Fruit fly (Drosophila melanogaster) whole organism, embryonic: ENCODE measurements around the gene CG1273.

Source experiments
- Adf1 ChIP-seq: fragments of 200-800 bp; sonication (Bioruptor generic); IDR thresholded peaks from 2 replicates; pipeline ENCODE4 v1.3.6; 2022; ENCODE audit warnings: missing biosample characterization, missing genetic modification characterization
- Bdp1 ChIP-seq: fragments of 200-800 bp; sonication (Bioruptor generic); optimal IDR thresholded peaks from 3 replicates; lab custom pipeline; 2016; ENCODE audit warnings: missing biosample characterization, missing genetic modification characterization
- CG10321 ChIP-seq: fragments of 200-800 bp; sonication (Bioruptor generic); IDR thresholded peaks from 2 replicates; pipeline ENCODE4 v1.3.6; 2022; ENCODE audit warnings: missing biosample characterization, missing genetic modification characterization
- CG10431 ChIP-seq: fragments of 200-800 bp; sonication (Bioruptor generic); optimal IDR thresholded peaks from 3 replicates; lab custom pipeline; 2018; ENCODE audit warnings: missing biosample characterization, mild to moderate bottlenecking, missing genetic modification characterization
- CG12659 ChIP-seq: fragments of 200-800 bp; sonication (Bioruptor generic); optimal IDR thresholded peaks from 3 replicates; lab custom pipeline; 2017; ENCODE audit warnings: mild to moderate bottlenecking, missing biosample characterization, missing genetic modification reagents, missing genetic modification characterization
- CG15601 ChIP-seq: fragments of 200-800 bp; sonication (Bioruptor generic); optimal IDR thresholded peaks from 3 replicates; lab custom pipeline; 2019; ENCODE audit warnings: missing biosample characterization, mild to moderate bottlenecking, missing genetic modification characterization, moderate library complexity
- CG15696 ChIP-seq: fragments of 200-800 bp; sonication (Bioruptor generic); optimal IDR thresholded peaks from 2 replicates; lab custom pipeline; 2019; ENCODE audit warnings: missing biosample characterization, mild to moderate bottlenecking, missing genetic modification characterization, moderate library complexity
- CG1603 ChIP-seq: fragments of 200-800 bp; sonication (Bioruptor generic); optimal IDR thresholded peaks from 2 replicates; lab custom pipeline; 2019; ENCODE audit warnings: missing biosample characterization, mild to moderate bottlenecking, missing genetic modification characterization, moderate library complexity
- CG17361 ChIP-seq: fragments of 200-800 bp; sonication (Bioruptor generic); IDR thresholded peaks from 3 replicates; pipeline ENCODE4 v1.3.6; 2022; ENCODE audit warnings: missing biosample characterization, missing genetic modification characterization
- CG17829 ChIP-seq: fragments of 200-800 bp; optimal IDR thresholded peaks from 2 replicates; lab custom pipeline; 2019; ENCODE audit warnings: missing biosample characterization, mild to moderate bottlenecking, missing genetic modification characterization, moderate library complexity
- CG2889 ChIP-seq: fragments of 200-800 bp; sonication (Bioruptor generic); IDR thresholded peaks from 3 replicates; pipeline ENCODE4 v1.3.6; 2022; ENCODE audit warnings: missing biosample characterization, missing genetic modification characterization
- CG3163 ChIP-seq: fragments of 200-800 bp; sonication (Bioruptor generic); optimal IDR thresholded peaks from 3 replicates; lab custom pipeline; 2016; ENCODE audit warnings: missing biosample characterization, missing genetic modification characterization
- CG3847 ChIP-seq: fragments of 200-800 bp; sonication (Bioruptor generic); IDR thresholded peaks from 2 replicates; pipeline ENCODE4 v1.3.6; 2022; ENCODE audit warnings: missing biosample characterization, missing genetic modification characterization
- CG4360 ChIP-seq: fragments of 200-800 bp; sonication (Bioruptor generic); IDR thresholded peaks from 2 replicates; pipeline ENCODE4 v1.3.6; 2022; ENCODE audit warnings: missing biosample characterization, missing genetic modification characterization
- CG4424 ChIP-seq: fragments of 200-800 bp; sonication (Bioruptor generic); optimal IDR thresholded peaks from 3 replicates; lab custom pipeline; 2016; ENCODE audit warnings: missing biosample characterization, missing genetic modification characterization
- CG6765 ChIP-seq: fragments of 200-800 bp; sonication (Bioruptor generic); optimal IDR thresholded peaks from 3 replicates; lab custom pipeline; 2017; ENCODE audit warnings: missing biosample characterization, mild to moderate bottlenecking, missing genetic modification characterization
- CG7357 ChIP-seq: fragments of 200-800 bp; sonication (Bioruptor generic); IDR thresholded peaks from 3 replicates; pipeline ENCODE4 v1.3.6; 2022; ENCODE audit warnings: missing biosample characterization, missing genetic modification characterization
- CG7839 ChIP-seq: fragments of 200-800 bp; sonication (Bioruptor generic); optimal IDR thresholded peaks from 3 replicates; lab custom pipeline; 2018; ENCODE audit warnings: missing biosample characterization, mild to moderate bottlenecking, missing genetic modification characterization, moderate library complexity
- CG9215 ChIP-seq: fragments of 200-800 bp; sonication (Bioruptor generic); IDR thresholded peaks from 2 replicates; pipeline ENCODE4 v1.3.6; 2022; ENCODE audit warnings: missing biosample characterization, missing genetic modification characterization
- CG9797 ChIP-seq: fragments of 200-800 bp; sonication (Bioruptor generic); optimal IDR thresholded peaks from 3 replicates; lab custom pipeline; 2018; ENCODE audit warnings: missing biosample characterization, mild to moderate bottlenecking, missing genetic modification characterization
- Dbx ChIP-seq: fragments of 200-800 bp; sonication (Bioruptor generic); IDR thresholded peaks from 3 replicates; pipeline ENCODE4 v1.3.6; 2022; ENCODE audit warnings: missing biosample characterization, missing genetic modification characterization
- Dfd ChIP-seq, 2 experiments: fragments of >200 bp; optimal IDR thresholded peaks; 2 replicates each; lab custom pipeline; 2017; ENCODE audit warnings: missing biosample characterization in 2 of 2, missing genetic modification characterization in 2 of 2
- E2f2 ChIP-seq: fragments of 200-800 bp; sonication (Bioruptor generic); IDR thresholded peaks from 2 replicates; pipeline ENCODE4 v1.3.6; 2022; ENCODE audit warnings: missing biosample characterization, missing genetic modification characterization
- Fer1 ChIP-seq: fragments of 200-800 bp; sonication (Bioruptor generic); optimal IDR thresholded peaks from 2 replicates; lab custom pipeline; 2017; ENCODE audit warnings: missing biosample characterization, mild to moderate bottlenecking, missing genetic modification characterization
- HHEX ChIP-seq: fragments of 200-800 bp; sonication (Bioruptor generic); optimal IDR thresholded peaks from 3 replicates; lab custom pipeline; 2017; ENCODE audit warnings: missing biosample characterization, mild to moderate bottlenecking, missing genetic modification characterization, missing genetic modification reagents
- MBD-R2 ChIP-seq: fragments of 200-800 bp; sonication (Bioruptor generic); IDR thresholded peaks from 2 replicates; pipeline ENCODE4 v1.3.6; 2022; ENCODE audit warnings: missing biosample characterization, missing genetic modification characterization
- NC2β ChIP-seq: fragments of 200-800 bp; sonication (Bioruptor generic); optimal IDR thresholded peaks from 2 replicates; lab custom pipeline; 2016; ENCODE audit warnings: missing biosample characterization, missing genetic modification characterization
- PHDP ChIP-seq: fragments of 200-800 bp; sonication (Bioruptor generic); optimal IDR thresholded peaks from 3 replicates; lab custom pipeline; 2018; ENCODE audit warnings: missing biosample characterization, mild to moderate bottlenecking, missing genetic modification characterization, moderate library complexity
- Sin3A ChIP-seq: fragments of >200 bp; optimal IDR thresholded peaks from 2 replicates; lab custom pipeline; 2018
- Sox100B ChIP-seq: fragments of 200-800 bp; sonication (Bioruptor generic); optimal IDR thresholded peaks from 3 replicates; lab custom pipeline; 2018; ENCODE audit warnings: missing biosample characterization, mild to moderate bottlenecking, missing genetic modification characterization
- Trl ChIP-seq, 3 experiments: fragments of >200 bp in 2 of 3; fragments of 200-800 bp in 1 of 3; sonication (Bioruptor generic) in 1 of 3; optimal IDR thresholded peaks; 2 replicates in 1 of 3; 3 replicates in 2 of 3; lab custom pipeline; 2016 to 2017; ENCODE audit warnings: missing biosample characterization in 1 of 3, missing genetic modification characterization in 1 of 3
- ab ChIP-seq: fragments of 200-800 bp; sonication (Bioruptor generic); optimal IDR thresholded peaks from 2 replicates; lab custom pipeline; 2016; ENCODE audit warnings: missing biosample characterization, missing genetic modification characterization
- bab2 ChIP-seq: fragments of 200-800 bp; sonication (Bioruptor generic); optimal IDR thresholded peaks from 2 replicates; lab custom pipeline; 2016; ENCODE audit warnings: missing biosample characterization, missing genetic modification characterization
- bcd ChIP-seq: fragments of 200-800 bp; sonication (Bioruptor generic); optimal IDR thresholded peaks from 2 replicates; lab custom pipeline; 2017; ENCODE audit warnings: missing biosample characterization, mild to moderate bottlenecking, missing genetic modification characterization
- chif ChIP-seq, 2 experiments: fragments of 200-800 bp; sonication (Bioruptor generic); optimal IDR thresholded peaks; 3 replicates each; lab custom pipeline; 2016; ENCODE audit warnings: missing biosample characterization in 2 of 2, missing genetic modification characterization in 2 of 2
- emc ChIP-seq: fragments of 200-800 bp; sonication (Bioruptor generic); optimal IDR thresholded peaks from 2 replicates; lab custom pipeline; 2016; ENCODE audit warnings: missing biosample characterization, missing genetic modification characterization
- esg ChIP-seq: fragments of 200-800 bp; sonication (Bioruptor generic); conservative IDR thresholded peaks from 2 replicates; pipeline ENCODE4 v1.3.6; 2022; ENCODE audit warnings: missing biosample characterization, missing genetic modification characterization
- fd64A ChIP-seq: fragments of 200-800 bp; sonication (Bioruptor generic); optimal IDR thresholded peaks from 3 replicates; lab custom pipeline; 2018; ENCODE audit warnings: missing biosample characterization, mild to moderate bottlenecking, missing genetic modification characterization
- gcm2 ChIP-seq: fragments of 200-800 bp; sonication (Bioruptor generic); optimal IDR thresholded peaks from 2 replicates; lab custom pipeline; 2016; ENCODE audit warnings: missing biosample characterization, missing genetic modification characterization
- grau ChIP-seq: fragments of 200-800 bp; optimal IDR thresholded peaks from 3 replicates; lab custom pipeline; 2019; ENCODE audit warnings: missing biosample characterization, mild to moderate bottlenecking, missing genetic modification characterization, moderate library complexity
- jumu ChIP-seq: fragments of 200-800 bp; sonication (Bioruptor generic); optimal IDR thresholded peaks from 3 replicates; lab custom pipeline; 2016; ENCODE audit warnings: missing biosample characterization, missing genetic modification characterization
- kay ChIP-seq: fragments of 200-800 bp; sonication (Bioruptor generic); optimal IDR thresholded peaks from 2 replicates; lab custom pipeline; 2016; ENCODE audit warnings: missing biosample characterization, missing genetic modification characterization
- kni ChIP-seq: fragments of 200-800 bp; sonication (Bioruptor generic); optimal IDR thresholded peaks from 3 replicates; lab custom pipeline; 2017; ENCODE audit warnings: mild to moderate bottlenecking, missing biosample characterization, missing genetic modification reagents, missing genetic modification characterization
- psq ChIP-seq: fragments of 200-800 bp; sonication (Bioruptor generic); optimal IDR thresholded peaks from 2 replicates; lab custom pipeline; 2017; ENCODE audit warnings: missing biosample characterization, missing genetic modification characterization
- pum ChIP-seq: fragments of 200-800 bp; sonication (Bioruptor generic); optimal IDR thresholded peaks from 2 replicates; lab custom pipeline; 2016; ENCODE audit warnings: missing biosample characterization, missing genetic modification characterization
- run ChIP-seq: fragments of 200-800 bp; sonication (Bioruptor generic); optimal IDR thresholded peaks from 3 replicates; lab custom pipeline; 2018; ENCODE audit warnings: missing biosample characterization, mild to moderate bottlenecking, missing genetic modification characterization
- trem ChIP-seq: fragments of 200-800 bp; optimal IDR thresholded peaks from 3 replicates; lab custom pipeline; 2019; ENCODE audit warnings: missing biosample characterization, mild to moderate bottlenecking, missing genetic modification characterization, moderate library complexity
- twi ChIP-seq: fragments of 200-800 bp; optimal IDR thresholded peaks from 2 replicates; lab custom pipeline; 2019; ENCODE audit warnings: missing biosample characterization, mild to moderate bottlenecking, missing genetic modification characterization, moderate library complexity
- vfl ChIP-seq: fragments of 200-800 bp; sonication (Bioruptor generic); optimal IDR thresholded peaks from 2 replicates; lab custom pipeline; 2016; ENCODE audit warnings: missing biosample characterization, missing genetic modification characterization
- vvl ChIP-seq: fragments of 200-800 bp; sonication (Bioruptor generic); IDR thresholded peaks from 2 replicates; pipeline ENCODE4 v1.3.6; 2022; ENCODE audit warnings: missing biosample characterization, missing genetic modification characterization
- wdn ChIP-seq: fragments of 200-800 bp; sonication (Bioruptor generic); IDR thresholded peaks from 2 replicates; pipeline ENCODE4 v1.3.6; 2022; ENCODE audit warnings: missing biosample characterization, missing genetic modification characterization
- wor ChIP-seq: fragments of 200-800 bp; sonication (Bioruptor generic); IDR thresholded peaks from 2 replicates; pipeline ENCODE4 v1.3.6; 2022; ENCODE audit warnings: missing biosample characterization, missing genetic modification characterization

The CG1273 gene

DNA sequence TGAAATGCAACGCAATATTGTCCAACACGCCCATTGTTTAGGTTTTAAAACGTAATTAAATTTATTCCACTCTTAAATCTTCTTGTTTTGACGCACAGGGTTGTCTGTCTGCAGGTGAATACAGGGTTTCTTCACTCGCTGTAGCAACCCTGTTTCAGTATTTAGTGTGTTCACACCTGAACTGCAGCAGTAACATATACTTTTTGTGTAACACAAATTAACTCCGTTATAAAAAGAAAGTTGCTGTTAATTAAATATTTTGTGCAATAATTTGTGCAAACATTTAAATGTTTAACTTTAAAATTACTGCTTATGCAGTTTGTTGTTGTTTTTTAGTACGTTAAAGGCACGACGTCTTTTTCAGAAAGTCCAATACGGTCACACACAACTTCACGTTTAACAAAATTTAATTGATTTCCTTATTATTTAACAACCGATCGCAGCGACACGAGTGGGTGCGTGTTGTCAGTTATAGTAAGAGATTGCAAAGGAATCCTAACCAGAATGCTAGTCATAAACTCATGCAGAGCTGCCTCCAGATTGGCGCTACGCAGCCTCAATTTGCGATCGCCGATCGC lies 28.7 kb downstream of the CG1273 start, which contains the start of the genes CG15012 and Fdx2 (continued):
- TF ChIP-seq bcd (GFP tag; lab: Kevin White, UChicago) (no peak), kni (GFP tag; lab: Kevin White, UChicago) (no peak), chif (GFP tag; optimal IDR thresholded peaks at IDR 0.05; lab: Kevin White, UChicago) (peak in 1 of 2 experiments; percentile 21), CG15601 (tag; lab: Kevin White, UChicago) (peak; percentile 52), ab (GFP tag; lab: Kevin White, UChicago) (no peak), kay (GFP tag; lab: Kevin White, UChicago) (peak; percentile 28), psq (GFP tag; lab: Kevin White, UChicago) (no peak), bab2 (GFP tag; lab: Kevin White, UChicago) (peak; percentile 53), Adf1 (GFP tag; lab: Robert Waterston, UW) (no peak), Trl (optimal IDR thresholded peaks at IDR 0.05; lab: Kevin White, UChicago) (no peak), Trl (GFP tag; optimal IDR thresholded peaks at IDR 0.05; lab: Kevin White, UChicago) (no peak), vfl (no peak), wdn (GFP tag; lab: Robert Waterston, UW) (no peak), PHDP (peak; percentile 13), CG17829 (peak; percentile 64), CG9215 (GFP tag; lab: Robert Waterston, UW) (no peak), run (tag; lab: Kevin White, UChicago) (no peak), CG9797 (GFP tag; lab: Kevin White, UChicago) (peak; percentile 87), fd64A (GFP tag; lab: Kevin White, UChicago) (no peak), pum (GFP tag; lab: Kevin White, UChicago) (peak; percentile 11), CG12659 (peak; percentile 69), esg (GFP tag; lab: Robert Waterston, UW) (no peak), CG3847 (GFP tag; lab: Robert Waterston, UW) (peak; percentile 43), Dfd (GFP tag; optimal IDR thresholded peaks at IDR 0.05; lab: Kevin White, UChicago) (no peak), CG2889 (GFP tag; lab: Robert Waterston, UW) (no peak), Sin3A (lab: Kevin White, UChicago) (peak; percentile 82), NC2β (peak; percentile 23), emc (GFP tag; lab: Kevin White, UChicago) (no peak), CG4360 (peak; percentile 32; the same call in 1 of the 2 replicates), CG1603 (tag; lab: Kevin White, UChicago) (peak; percentile 64), gcm2 (GFP tag; lab: Kevin White, UChicago) (no peak), Dbx (no peak), E2f2 (GFP tag; lab: Robert Waterston, UW) (peak; percentile 54), CG4424 (GFP tag; lab: Kevin White, UChicago) (peak; percentile 52), CG10321 (GFP tag; lab: Robert Waterston, UW) (no peak), CG6765 (GFP tag; lab: Kevin White, UChicago) (no peak), Bdp1 (GFP tag; lab: Kevin White, UChicago) (no peak), CG7839 (tag; lab: Kevin White, UChicago) (peak; percentile 7), grau (tag; lab: Kevin White, UChicago) (peak; percentile 41), CG17361 (peak; percentile 54; the same call in 2 of the 3 replicates), CG15696 (peak; percentile 21), CG3163 (no peak), jumu (GFP tag; lab: Kevin White, UChicago) (peak; percentile 43), twi (tag; lab: Kevin White, UChicago) (peak; percentile 7), HHEX (GFP tag; lab: Kevin White, UChicago) (no peak), vvl (peak; percentile 59), CG10431 (GFP tag; lab: Kevin White, UChicago) (no peak), Sox100B (GFP tag; lab: Kevin White, UChicago) (no peak), CG7357 (GFP tag; lab: Robert Waterston, UW) (peak; percentile 98), Fer1 (GFP tag; lab: Kevin White, UChicago) (no peak), MBD-R2 (GFP tag; lab: Robert Waterston, UW) (peak; percentile 92), trem (tag; lab: Kevin White, UChicago) (peak; percentile 80), wor (GFP tag; lab: Robert Waterston, UW) (no peak)
